Worm (Caenorhabditis elegans): ENCODE data around the gene tbp-1.

tbp-1 gene

DNA sequence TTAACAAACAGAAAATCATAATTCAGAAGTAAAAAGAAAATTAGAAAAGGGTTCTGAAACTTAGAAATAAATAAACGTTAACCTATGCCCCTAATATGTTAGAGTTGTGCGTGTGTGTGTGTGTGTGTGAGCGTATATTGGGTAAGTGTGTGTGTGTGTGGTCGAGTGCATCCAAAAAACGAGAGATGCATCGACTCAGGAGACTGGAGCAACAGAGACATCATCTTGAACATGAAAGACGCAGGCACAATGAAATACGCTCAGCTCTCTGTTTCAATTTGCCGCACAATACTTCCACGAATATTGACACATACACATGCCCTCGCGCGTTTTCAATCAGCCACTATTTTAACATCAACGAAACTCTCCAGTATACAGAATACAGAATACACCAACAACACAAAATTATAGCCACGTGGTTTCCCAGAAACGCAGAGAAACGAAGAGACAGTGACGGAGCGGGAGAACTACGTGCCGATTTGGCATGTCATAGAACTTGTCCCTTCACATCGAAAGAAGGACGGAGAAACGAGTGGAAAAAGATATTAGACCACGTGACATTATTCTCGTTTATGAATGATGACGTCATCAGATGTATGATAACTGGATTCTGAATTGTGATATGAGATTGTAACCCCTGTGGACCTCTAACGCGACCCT lies 7.6 kb upstream of the tbp-1 start:
- TF ChIP-seq jun-1 (tag; optimal IDR thresholded peaks at IDR 0.05) (no peak), F10B5.3 (tag; optimal IDR thresholded peaks at IDR 0.05) (no peak), aly-2 (tag; optimal IDR thresholded peaks at IDR 0.05) (no peak), lin-15B (tag; optimal IDR thresholded peaks at IDR 0.05) (no peak), T26A8.4 (GFP tag; IDR thresholded peaks at IDR 0.05) (peak; percentile 74), arid-1 (GFP tag; conservative IDR thresholded peaks at IDR 0.05) (peak; percentile 43; the same call in 1 of the 2 replicates), nhr-28 (tag; optimal IDR thresholded peaks at IDR 0.05) (peak; percentile 98), hlh-30 (tag; optimal IDR thresholded peaks at IDR 0.05; ENCODE audit: insufficient read depth) (peak; percentile 96), R02D3.7 (tag; optimal IDR thresholded peaks at IDR 0.05) (no peak), cey-2 (tag; optimal IDR thresholded peaks at IDR 0.05; ENCODE audit: borderline replicate concordance, insufficient read depth) (peak; percentile 64), nhr-102 (tag; optimal IDR thresholded peaks at IDR 0.05) (peak; percentile 87), ZK546.5 (tag; optimal IDR thresholded peaks at IDR 0.05) (no peak), nhr-76 (tag; optimal IDR thresholded peaks at IDR 0.05) (no peak), php-3 (GFP tag; IDR thresholded peaks at IDR 0.05) (0 out of 2 replicates have a peak, but pooled peaks have one; percentile 30), ces-1 (GFP tag; optimal IDR thresholded peaks at IDR 0.05) (no peak), egl-43 (GFP tag; IDR thresholded peaks at IDR 0.05) (peak; percentile 56; the same call in 1 of the 2 replicates), pha-4 (GFP tag; IDR thresholded peaks at IDR 0.05) (no peak), pha-4 (tag; optimal IDR thresholded peaks at IDR 0.05) (no peak), lim-7 (GFP tag; IDR thresholded peaks at IDR 0.05) (no peak), nhr-237 (tag; optimal IDR thresholded peaks at IDR 0.05) (no peak), dmd-6 (GFP tag; IDR thresholded peaks at IDR 0.05) (peak; percentile 86), zag-1 (tag; optimal IDR thresholded peaks at IDR 0.05) (no peak), tag-97 (GFP tag; IDR thresholded peaks at IDR 0.05) (no peak), daf-16 (GFP tag; optimal IDR thresholded peaks at IDR 0.05) (no peak), daf-16 (tag; optimal IDR thresholded peaks at IDR 0.05) (peak; percentile 68), mes-2 (tag; optimal IDR thresholded peaks at IDR 0.05; ENCODE audit: poor library complexity, severe bottlenecking) (peak; percentile 46), daf-19 (GFP tag; conservative IDR thresholded peaks at IDR 0.05) (no peak), F49E8.2 (tag; optimal IDR thresholded peaks at IDR 0.05; ENCODE audit: borderline replicate concordance) (no peak), F26F4.8 (GFP tag; conservative IDR thresholded peaks at IDR 0.05) (no peak), ama-1 (optimal IDR thresholded peaks at IDR 0.05) (peak; percentile 77), daf-8 (GFP tag; IDR thresholded peaks at IDR 0.05) (no peak), nhr-48 (tag; optimal IDR thresholded peaks at IDR 0.05) (peak; percentile 89), ctbp-1 (GFP tag; IDR thresholded peaks at IDR 0.05) (no peak), unc-130 (GFP tag; optimal IDR thresholded peaks at IDR 0.05) (no peak), snpc-1.2 (GFP tag; IDR thresholded peaks at IDR 0.05) (no peak), mdl-1 (tag; optimal IDR thresholded peaks at IDR 0.05) (peak; percentile 93 to 98), ceh-82 (tag; optimal IDR thresholded peaks at IDR 0.05) (no peak), saeg-2 (GFP tag; IDR thresholded peaks at IDR 0.05) (peak; percentile 44; the same call in 1 of the 2 replicates), lin-39 (tag; optimal IDR thresholded peaks at IDR 0.05) (no peak), ceh-32 (tag; optimal IDR thresholded peaks at IDR 0.05; ENCODE audit: poor library complexity) (no peak), lin-38 (GFP tag; IDR thresholded peaks at IDR 0.05) (no peak), dmd-8 (GFP tag; IDR thresholded peaks at IDR 0.05) (no peak), gei-8 (GFP tag; optimal IDR thresholded peaks at IDR 0.05) (peak; percentile 35), mep-1 (tag; optimal IDR thresholded peaks at IDR 0.05) (peak; percentile 79), nhr-77 (tag; optimal IDR thresholded peaks at IDR 0.05) (peak; percentile 2), spr-1 (tag; optimal IDR thresholded peaks at IDR 0.05) (no peak), nhr-42 (GFP tag; IDR thresholded peaks at IDR 0.05) (no peak), hlh-11 (tag; optimal IDR thresholded peaks at IDR 0.05) (peak; percentile 92), Y48G9A.11 (GFP tag; IDR thresholded peaks at IDR 0.05) (no peak), lin-1 (GFP tag; IDR thresholded peaks at IDR 0.05) (no peak), T20F7.1 (GFP tag; optimal IDR thresholded peaks at IDR 0.05) (peak; percentile 65)
